Fruit fly (Drosophila melanogaster) whole organism, embryonic: ENCODE data around the gene CG42671.

Source experiments
- ATbp ChIP-seq: fragments of 200-800 bp; sonication (Bioruptor generic); optimal IDR thresholded peaks from 2 replicates; lab custom pipeline; 2017; ENCODE audit warnings: missing biosample characterization, mild to moderate bottlenecking, missing genetic modification characterization, missing genetic modification reagents
- Asciz ChIP-seq: fragments of 200-800 bp; sonication (Bioruptor generic); optimal IDR thresholded peaks from 2 replicates; lab custom pipeline; 2017; ENCODE audit warnings: missing biosample characterization, mild to moderate bottlenecking, missing genetic modification characterization, missing genetic modification reagents
- CG10274 ChIP-seq: fragments of 200-800 bp; sonication (Bioruptor generic); optimal IDR thresholded peaks from 3 replicates; lab custom pipeline; 2017; ENCODE audit warnings: missing biosample characterization, mild to moderate bottlenecking, missing genetic modification characterization
- CG12391 ChIP-seq: fragments of 200-800 bp; sonication (Bioruptor generic); optimal IDR thresholded peaks from 3 replicates; lab custom pipeline; 2018; ENCODE audit warnings: missing biosample characterization, mild to moderate bottlenecking, missing genetic modification characterization, moderate library complexity
- CG13424 ChIP-seq: fragments of 200-800 bp; sonication (Bioruptor generic); optimal IDR thresholded peaks from 2 replicates; lab custom pipeline; 2019; ENCODE audit warnings: missing biosample characterization, mild to moderate bottlenecking, missing genetic modification characterization, moderate library complexity
- CG14667 ChIP-seq: fragments of 200-800 bp; sonication (Bioruptor generic); IDR thresholded peaks from 2 replicates; pipeline ENCODE4 v1.3.6; 2022; ENCODE audit warnings: missing biosample characterization, missing genetic modification characterization
- CG14860 ChIP-seq: fragments of 200-800 bp; sonication (Bioruptor generic); IDR thresholded peaks from 3 replicates; pipeline ENCODE4 v1.3.6; 2022; ENCODE audit warnings: missing biosample characterization, missing genetic modification characterization; ENCODE audit not compliant: partially characterized antibody
- CG17328 ChIP-seq: fragments of 200-800 bp; sonication (Bioruptor generic); IDR thresholded peaks from 2 replicates; pipeline ENCODE4 v1.3.6; 2022; ENCODE audit warnings: missing biosample characterization, missing genetic modification characterization
- CG18599 ChIP-seq: fragments of 200-800 bp; sonication (Bioruptor generic); optimal IDR thresholded peaks from 3 replicates; lab custom pipeline; 2017; ENCODE audit warnings: missing biosample characterization, missing genetic modification characterization, mild to moderate bottlenecking, moderate library complexity, missing genetic modification reagents
- CG3065 ChIP-seq: fragments of 200-800 bp; sonication (Bioruptor generic); optimal IDR thresholded peaks from 2 replicates; lab custom pipeline; 2016; ENCODE audit warnings: missing biosample characterization, missing genetic modification characterization
- CG32772 ChIP-seq: fragments of 200-800 bp; sonication (Bioruptor generic); IDR thresholded peaks from 2 replicates; pipeline ENCODE4 v1.3.6; 2022; ENCODE audit warnings: missing biosample characterization, missing genetic modification characterization
- CG3281 ChIP-seq: fragments of 200-800 bp; sonication (Bioruptor generic); optimal IDR thresholded peaks from 3 replicates; lab custom pipeline; 2017; ENCODE audit warnings: missing biosample characterization, mild to moderate bottlenecking, missing genetic modification characterization
- CG4404 ChIP-seq: fragments of 200-800 bp; sonication (Bioruptor generic); IDR thresholded peaks from 2 replicates; pipeline ENCODE4 v1.3.6; 2022; ENCODE audit warnings: missing biosample characterization, missing genetic modification characterization
- CG4424 ChIP-seq: fragments of 200-800 bp; sonication (Bioruptor generic); optimal IDR thresholded peaks from 3 replicates; lab custom pipeline; 2016; ENCODE audit warnings: missing biosample characterization, missing genetic modification characterization
- CG6654 ChIP-seq: fragments of 200-800 bp; sonication (Bioruptor generic); optimal IDR thresholded peaks from 2 replicates; lab custom pipeline; 2017; ENCODE audit warnings: missing biosample characterization, mild to moderate bottlenecking, missing genetic modification characterization
- CG9437 ChIP-seq: fragments of 200-800 bp; sonication (Bioruptor generic); optimal IDR thresholded peaks from 2 replicates; lab custom pipeline; 2018; ENCODE audit warnings: missing biosample characterization, mild to moderate bottlenecking, missing genetic modification characterization
- CrebB ChIP-seq: fragments of 200-800 bp; sonication (Bioruptor generic); optimal IDR thresholded peaks from 3 replicates; lab custom pipeline; 2018; ENCODE audit warnings: missing biosample characterization, mild to moderate bottlenecking, missing genetic modification characterization
- D19B ChIP-seq: fragments of 200-800 bp; sonication (Bioruptor generic); optimal IDR thresholded peaks from 2 replicates; lab custom pipeline; 2017; ENCODE audit warnings: missing biosample characterization, mild to moderate bottlenecking, missing genetic modification characterization
- Dll ChIP-seq: fragments of 200-800 bp; sonication (Bioruptor generic); IDR thresholded peaks from 4 replicates; pipeline ENCODE4 v1.3.6; 2022; ENCODE audit warnings: missing biosample characterization, missing genetic modification characterization; ENCODE audit not compliant: partially characterized antibody
- Eip74EF ChIP-seq, 2 experiments: fragments of 200-800 bp in 1 of 2; fragments of >200 bp in 1 of 2; sonication (Bioruptor generic) in 1 of 2; optimal IDR thresholded peaks; 2 replicates each; lab custom pipeline; 2017 to 2019; ENCODE audit warnings: missing biosample characterization in 2 of 2, missing genetic modification characterization in 2 of 2, mild to moderate bottlenecking in 1 of 2, moderate library complexity in 1 of 2
- Ets65A ChIP-seq: fragments of 200-800 bp; sonication (Bioruptor generic); peaks from one replicate; lab custom pipeline; 2016; ENCODE audit warnings: missing biosample characterization, missing genetic modification characterization
- Fer2 ChIP-seq: fragments of 200-800 bp; sonication (Bioruptor generic); optimal IDR thresholded peaks from 2 replicates; lab custom pipeline; 2018; ENCODE audit warnings: missing biosample characterization, mild to moderate bottlenecking, missing genetic modification characterization, moderate library complexity
- Gsc ChIP-seq: fragments of 200-800 bp; sonication (Bioruptor generic); IDR thresholded peaks from 2 replicates; pipeline ENCODE4 v1.3.6; 2022; ENCODE audit warnings: missing biosample characterization, missing genetic modification characterization
- HLH54F ChIP-seq: fragments of 200-800 bp; sonication (Bioruptor generic); optimal IDR thresholded peaks from 3 replicates; lab custom pipeline; 2016; ENCODE audit warnings: missing biosample characterization, missing genetic modification characterization
- HmgD ChIP-seq: fragments of 200-800 bp; sonication (Bioruptor generic); optimal IDR thresholded peaks from 3 replicates; lab custom pipeline; 2016; ENCODE audit warnings: missing biosample characterization, missing genetic modification characterization
- Scr ChIP-seq: fragments of 200-800 bp; sonication (Bioruptor generic); IDR thresholded peaks from 2 replicates; pipeline ENCODE4 v1.3.6; 2022; ENCODE audit warnings: missing biosample characterization, missing genetic modification characterization; ENCODE audit not compliant: partially characterized antibody
- Xbp1 ChIP-seq: fragments of 200-800 bp; sonication (Bioruptor generic); optimal IDR thresholded peaks from 3 replicates; lab custom pipeline; 2016; ENCODE audit warnings: missing biosample characterization, mild to moderate bottlenecking, missing genetic modification characterization
- Xrp1 ChIP-seq: fragments of 200-800 bp; sonication (Bioruptor generic); IDR thresholded peaks from 2 replicates; pipeline ENCODE4 v1.3.6; 2022; ENCODE audit warnings: missing biosample characterization, missing genetic modification characterization
- al ChIP-seq: fragments of 200-800 bp; sonication (Bioruptor generic); IDR thresholded peaks from 2 replicates; pipeline ENCODE4 v1.3.6; 2022; ENCODE audit warnings: missing biosample characterization, missing genetic modification characterization
- ash1 ChIP-seq: fragments of 200-800 bp; sonication (Bioruptor generic); optimal IDR thresholded peaks from 2 replicates; lab custom pipeline; 2018; ENCODE audit warnings: missing biosample characterization, mild to moderate bottlenecking, missing genetic modification characterization
- bbx ChIP-seq: fragments of 200-800 bp; sonication (Bioruptor generic); IDR thresholded peaks from 2 replicates; pipeline ENCODE4 v1.3.6; 2022; ENCODE audit warnings: missing biosample characterization, missing genetic modification characterization; ENCODE audit not compliant: partially characterized antibody
- btn ChIP-seq: fragments of 200-800 bp; sonication (Bioruptor generic); optimal IDR thresholded peaks from 2 replicates; lab custom pipeline; 2016; ENCODE audit warnings: missing biosample characterization, missing genetic modification characterization
- dati ChIP-seq: fragments of 200-800 bp; sonication (Bioruptor generic); IDR thresholded peaks from 2 replicates; pipeline ENCODE4 v1.3.6; 2022; ENCODE audit warnings: missing biosample characterization, missing genetic modification characterization
- dimm ChIP-seq: fragments of 200-800 bp; sonication (Bioruptor generic); IDR thresholded peaks from 2 replicates; pipeline ENCODE4 v1.3.6; 2022; ENCODE audit warnings: missing biosample characterization, missing genetic modification characterization
- emc ChIP-seq: fragments of 200-800 bp; sonication (Bioruptor generic); optimal IDR thresholded peaks from 2 replicates; lab custom pipeline; 2016; ENCODE audit warnings: missing biosample characterization, missing genetic modification characterization
- en ChIP-seq: fragments of 200-800 bp; sonication (Bioruptor generic); optimal IDR thresholded peaks from 2 replicates; lab custom pipeline; 2016; ENCODE audit warnings: missing biosample characterization, missing genetic modification characterization
- fd102C ChIP-seq: fragments of 200-800 bp; sonication (Bioruptor generic); optimal IDR thresholded peaks from 2 replicates; lab custom pipeline; 2018; ENCODE audit warnings: missing biosample characterization, mild to moderate bottlenecking, missing genetic modification characterization, moderate library complexity
- ftz-f1 ChIP-seq: fragments of 200-800 bp; sonication (Bioruptor generic); optimal IDR thresholded peaks from 2 replicates; lab custom pipeline; 2016; ENCODE audit warnings: missing biosample characterization, missing genetic modification characterization
- fu2 ChIP-seq: fragments of 200-800 bp; sonication (Bioruptor generic); optimal IDR thresholded peaks from 2 replicates; lab custom pipeline; 2016; ENCODE audit warnings: missing biosample characterization, missing genetic modification characterization
- gfzf ChIP-seq: fragments of 200-800 bp; sonication (Bioruptor generic); optimal IDR thresholded peaks from 2 replicates; lab custom pipeline; 2016; ENCODE audit warnings: missing biosample characterization, mild to moderate bottlenecking, missing genetic modification characterization, moderate library complexity
- her ChIP-seq: fragments of 200-800 bp; sonication (Bioruptor generic); optimal IDR thresholded peaks from 2 replicates; lab custom pipeline; 2016; ENCODE audit warnings: missing biosample characterization, missing genetic modification characterization
- ind ChIP-seq: fragments of 200-800 bp; sonication (Bioruptor generic); optimal IDR thresholded peaks from 3 replicates; lab custom pipeline; 2016; ENCODE audit warnings: missing biosample characterization, missing genetic modification characterization
- kni ChIP-seq: fragments of 200-800 bp; sonication (Bioruptor generic); optimal IDR thresholded peaks from 3 replicates; lab custom pipeline; 2017; ENCODE audit warnings: mild to moderate bottlenecking, missing biosample characterization, missing genetic modification reagents, missing genetic modification characterization
- p53 ChIP-seq: fragments of 200-800 bp; sonication (Bioruptor generic); optimal IDR thresholded peaks from 2 replicates; lab custom pipeline; 2016; ENCODE audit warnings: missing biosample characterization, missing genetic modification characterization
- pros ChIP-seq: fragments of 200-800 bp; sonication (Bioruptor generic); optimal IDR thresholded peaks from 3 replicates; lab custom pipeline; 2019; ENCODE audit warnings: missing biosample characterization, mild to moderate bottlenecking, missing genetic modification characterization, moderate library complexity
- repo ChIP-seq: fragments of 200-800 bp; sonication (Bioruptor generic); optimal IDR thresholded peaks from 2 replicates; lab custom pipeline; 2016; ENCODE audit warnings: missing biosample characterization, missing genetic modification characterization
- ro ChIP-seq: fragments of 200-800 bp; sonication (Bioruptor generic); IDR thresholded peaks from 2 replicates; pipeline ENCODE4 v1.3.6; 2022; ENCODE audit warnings: missing biosample characterization, missing genetic modification characterization
- sd ChIP-seq: fragments of 200-800 bp; sonication (Bioruptor generic); optimal IDR thresholded peaks from 3 replicates; lab custom pipeline; 2018; ENCODE audit warnings: missing biosample characterization, mild to moderate bottlenecking, missing genetic modification characterization, moderate library complexity
- slp2 ChIP-seq: fragments of 200-800 bp; sonication (Bioruptor generic); optimal IDR thresholded peaks from 2 replicates; lab custom pipeline; 2016; ENCODE audit warnings: missing biosample characterization, missing genetic modification characterization
- usp ChIP-seq: fragments of >200 bp; optimal IDR thresholded peaks from 2 replicates; lab custom pipeline; 2017; ENCODE audit warnings: missing biosample characterization, missing genetic modification characterization

CG42671 gene

DNA sequence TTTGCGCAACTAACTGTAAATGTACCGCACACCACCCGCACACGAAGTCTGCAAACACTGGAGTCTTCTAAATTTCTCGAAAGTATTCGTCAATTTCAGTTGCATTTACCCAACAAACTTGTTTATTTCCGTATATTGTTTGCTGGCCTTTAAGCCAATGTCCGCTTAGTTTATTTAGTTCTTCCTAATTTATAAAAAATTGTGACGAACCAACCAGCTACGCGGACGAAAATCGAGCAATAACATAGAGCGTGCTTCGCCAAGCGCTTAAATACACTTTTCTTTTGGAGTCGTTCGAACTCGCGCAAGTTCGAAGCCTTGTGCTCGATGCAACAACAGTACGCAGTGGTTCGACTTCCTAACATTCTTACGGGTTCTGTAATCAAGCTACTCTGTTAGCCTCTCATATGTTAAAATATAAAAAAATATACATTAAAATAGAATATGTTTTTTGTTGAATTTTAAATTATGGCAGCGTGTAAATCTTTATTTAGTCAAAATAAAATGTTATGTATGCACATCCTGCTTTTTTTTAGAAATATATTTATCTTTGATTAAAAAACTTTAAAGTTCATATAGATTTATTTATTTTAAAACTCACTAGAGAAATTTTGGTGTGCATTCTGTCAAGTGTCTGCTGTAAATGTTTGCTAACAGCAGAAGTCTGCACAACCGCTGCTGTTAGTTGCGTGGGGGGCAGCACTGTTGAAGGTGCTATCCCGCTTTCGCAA is 16.8 kb upstream of the CG42671 start, which contains the start of gene GlcAT-P (continued):
- TF ChIP-seq gfzf (GFP tag; lab: Kevin White, UChicago) (no peak), p53 (GFP tag; lab: Kevin White, UChicago) (no peak), CG13424 (tag; lab: Kevin White, UChicago) (peak; percentile 84), en (GFP tag; lab: Kevin White, UChicago) (no peak), Xrp1 (GFP tag; lab: Robert Waterston, UW) (peak; percentile 74), D19B (GFP tag; lab: Kevin White, UChicago) (no peak), Gsc (no peak), fu2 (no peak), al (GFP tag; lab: Robert Waterston, UW) (peak; percentile 61), HmgD (GFP tag; lab: Kevin White, UChicago) (no peak), ro (no peak), CG10274 (GFP tag; lab: Kevin White, UChicago) (no peak), dati (GFP tag; lab: Robert Waterston, UW) (no peak), CG18599 (GFP tag; lab: Kevin White, UChicago) (peak; percentile 89), Scr (GFP tag; lab: Robert Waterston, UW) (no peak), HLH54F (GFP tag; lab: Kevin White, UChicago) (no peak), Dll (no peak), ATbp (GFP tag; lab: Kevin White, UChicago) (peak; percentile 31), CG4404 (GFP tag; lab: Robert Waterston, UW) (no peak), CG9437 (GFP tag; lab: Kevin White, UChicago) (peak; percentile 42), bbx (no peak; the same call in 1 of the 2 replicates), usp (GFP tag; lab: Kevin White, UChicago) (no peak), Ets65A (GFP tag; lab: Kevin White, UChicago) (no peak), fd102C (GFP tag; lab: Kevin White, UChicago) (no peak), CG3065 (GFP tag; lab: Kevin White, UChicago) (no peak), sd (tag; lab: Kevin White, UChicago) (peak; percentile 18), CG3281 (GFP tag; lab: Kevin White, UChicago) (peak; percentile 76), Eip74EF (GFP tag; optimal IDR thresholded peaks at IDR 0.05; lab: Kevin White, UChicago) (peak in 1 of 2 experiments; percentile 59), dimm (GFP tag; lab: Robert Waterston, UW) (no peak), Asciz (GFP tag; lab: Kevin White, UChicago) (peak; percentile 40), emc (no peak), Fer2 (tag; lab: Kevin White, UChicago) (no peak), ash1 (GFP tag; lab: Kevin White, UChicago) (no peak), CG4424 (GFP tag; lab: Kevin White, UChicago) (peak; percentile 62), btn (GFP tag; lab: Kevin White, UChicago) (no peak), CG6654 (peak; percentile 3), CG17328 (GFP tag; lab: Robert Waterston, UW) (peak; percentile 78), ind (GFP tag; lab: Kevin White, UChicago) (peak; percentile 39), CG14667 (GFP tag; lab: Robert Waterston, UW) (no peak), CG14860 (GFP tag; lab: Robert Waterston, UW) (no peak), CrebB (tag; lab: Kevin White, UChicago) (no peak), CG12391 (tag; lab: Kevin White, UChicago) (peak; percentile 89), Xbp1 (peak; percentile 56), her (no peak), pros (GFP tag; lab: Kevin White, UChicago) (no peak), ftz-f1 (GFP tag; lab: Kevin White, UChicago) (no peak), repo (GFP tag; lab: Kevin White, UChicago) (no peak), kni (GFP tag; lab: Kevin White, UChicago) (no peak), slp2 (no peak), CG32772 (peak; percentile 34; the same call in 1 of the 2 replicates)
